Worm (Caenorhabditis elegans) whole organism, L2 larva: ENCODE measurements around the gene Y37H2A.18.

Experiments used
- C34F6.9 ChIP-seq: fragments of 150-350 bp; optimal IDR thresholded peaks from 2 replicates; lab custom pipeline; 2014; ENCODE audit warnings: missing biosample characterization, missing genetic modification characterization
- Y55F3AM.14 ChIP-seq: fragments of 200-800 bp; sonication (Bioruptor generic); optimal IDR thresholded peaks from 2 replicates; lab custom pipeline; 2018; ENCODE audit warnings: mild to moderate bottlenecking, missing genetic modification characterization, missing compliant biosample characterization
- blmp-1 ChIP-seq: sonication (generic microtip); optimal IDR thresholded peaks from 2 replicates; lab custom pipeline; 2017; ENCODE audit warnings: missing genetic modification characterization, mild to moderate bottlenecking, missing compliant biosample characterization, antibody characterized with exemption, moderate library complexity; ENCODE audit not compliant: insufficient read depth
- ceh-16 ChIP-seq: fragments of 150-350 bp; optimal IDR thresholded peaks from 2 replicates; lab custom pipeline; 2014; ENCODE audit warnings: missing biosample characterization, missing genetic modification characterization
- ceh-82 ChIP-seq: fragments of 150-350 bp; optimal IDR thresholded peaks from 2 replicates; lab custom pipeline; 2014; ENCODE audit warnings: missing biosample characterization, missing genetic modification characterization
- crh-2 ChIP-seq: sonication (generic microtip); optimal IDR thresholded peaks from 2 replicates; lab custom pipeline; 2017; ENCODE audit warnings: missing biosample characterization, missing genetic modification characterization
- dmd-4 ChIP-seq: sonication (generic microtip); optimal IDR thresholded peaks from 2 replicates; lab custom pipeline; 2017; ENCODE audit warnings: missing biosample characterization, missing genetic modification characterization
- egl-27 ChIP-seq: sonication (generic microtip); optimal IDR thresholded peaks from 3 replicates; lab custom pipeline; 2017; ENCODE audit warnings: missing biosample characterization, missing genetic modification reagents, missing genetic modification characterization
- elt-1 ChIP-seq: fragments of 150-350 bp; optimal IDR thresholded peaks from 2 replicates; lab custom pipeline; 2014; ENCODE audit warnings: missing biosample characterization, missing genetic modification characterization
- elt-3 ChIP-seq: sonication (generic microtip); optimal IDR thresholded peaks from 2 replicates; lab custom pipeline; 2017; ENCODE audit warnings: missing biosample characterization, missing genetic modification characterization
- fos-1 ChIP-seq: fragments of 150-350 bp; optimal IDR thresholded peaks from 2 replicates; lab custom pipeline; 2014; ENCODE audit warnings: missing biosample characterization, missing genetic modification characterization
- lin-11 ChIP-seq: fragments of 150-350 bp; sonication (generic microtip); optimal IDR thresholded peaks from 2 replicates; lab custom pipeline; 2014; ENCODE audit warnings: missing biosample characterization, missing genetic modification characterization, inconsistent platforms, mixed read lengths
- lin-13 ChIP-seq: fragments of 150-350 bp; optimal IDR thresholded peaks from 2 replicates; lab custom pipeline; 2014; ENCODE audit warnings: missing biosample characterization, missing genetic modification reagents, missing genetic modification characterization
- lin-39 ChIP-seq: fragments of 150-350 bp; optimal IDR thresholded peaks from 2 replicates; lab custom pipeline; 2014; ENCODE audit warnings: missing biosample characterization, missing genetic modification reagents, missing genetic modification characterization
- lsy-2 ChIP-seq, 2 experiments: fragments of 150-350 bp in 1 of 2; sonication (generic microtip) in 1 of 2; optimal IDR thresholded peaks; 2 replicates each; lab custom pipeline; 2014 to 2017; ENCODE audit warnings: missing biosample characterization in 2 of 2, missing genetic modification characterization in 2 of 2
- mab-5 ChIP-seq: fragments of 150-350 bp; optimal IDR thresholded peaks from 2 replicates; lab custom pipeline; 2014; ENCODE audit warnings: missing biosample characterization, missing genetic modification characterization
- mbf-1 ChIP-seq: sonication (generic microtip); optimal IDR thresholded peaks from 2 replicates; lab custom pipeline; 2017; ENCODE audit warnings: missing biosample characterization, missing genetic modification characterization
- mdl-1 ChIP-seq, 2 experiments: fragments of 150-350 bp in 1 of 2; sonication (generic microtip) in 1 of 2; optimal IDR thresholded peaks; 2 replicates each; lab custom pipeline; 2017; ENCODE audit warnings: missing biosample characterization in 2 of 2, missing genetic modification characterization in 2 of 2
- nhr-10 ChIP-seq: sonication (generic microtip); optimal IDR thresholded peaks from 2 replicates; lab custom pipeline; 2017; ENCODE audit warnings: missing biosample characterization, missing genetic modification characterization
- nhr-11 ChIP-seq: fragments of 150-350 bp; optimal IDR thresholded peaks from 2 replicates; lab custom pipeline; 2014; ENCODE audit warnings: missing biosample characterization, missing genetic modification characterization
- nhr-12 ChIP-seq: fragments of 150-350 bp; optimal IDR thresholded peaks from 2 replicates; lab custom pipeline; 2014; ENCODE audit warnings: missing biosample characterization, missing genetic modification characterization
- nhr-21 ChIP-seq: fragments of 150-350 bp; optimal IDR thresholded peaks from 2 replicates; lab custom pipeline; 2014; ENCODE audit warnings: missing biosample characterization, missing genetic modification characterization
- nhr-237 ChIP-seq: fragments of 150-350 bp; optimal IDR thresholded peaks from 2 replicates; lab custom pipeline; 2014; ENCODE audit warnings: missing biosample characterization, missing genetic modification characterization
- nhr-25 ChIP-seq: fragments of 150-350 bp; sonication (generic microtip); optimal IDR thresholded peaks from 3 replicates; lab custom pipeline; 2014; ENCODE audit warnings: missing biosample characterization, missing genetic modification characterization
- nhr-6 ChIP-seq: fragments of 150-350 bp; optimal IDR thresholded peaks from 2 replicates; lab custom pipeline; 2014; ENCODE audit warnings: missing biosample characterization, missing genetic modification characterization
- nhr-77 ChIP-seq: fragments of 150-350 bp; optimal IDR thresholded peaks from 2 replicates; lab custom pipeline; 2014; ENCODE audit warnings: missing biosample characterization, missing genetic modification characterization
- peb-1 ChIP-seq: fragments of 150-350 bp; optimal IDR thresholded peaks from 2 replicates; lab custom pipeline; 2014; ENCODE audit warnings: missing biosample characterization, missing genetic modification characterization
- sem-4 ChIP-seq: fragments of 150-350 bp; optimal IDR thresholded peaks from 2 replicates; lab custom pipeline; 2014; ENCODE audit warnings: missing biosample characterization, missing genetic modification reagents, missing genetic modification characterization
- skn-1 ChIP-seq: sonication (generic microtip); optimal IDR thresholded peaks from 2 replicates; lab custom pipeline; 2017; ENCODE audit warnings: missing biosample characterization, missing genetic modification characterization
- sma-3 ChIP-seq: sonication (generic microtip); optimal IDR thresholded peaks from 2 replicates; lab custom pipeline; 2016; ENCODE audit warnings: missing genetic modification reagents, missing genetic modification characterization, missing compliant biosample characterization
- unc-39 ChIP-seq: fragments of 150-350 bp; optimal IDR thresholded peaks from 2 replicates; lab custom pipeline; 2014; ENCODE audit warnings: missing biosample characterization, missing genetic modification characterization
- unc-55 ChIP-seq: fragments of 150-350 bp; sonication (generic microtip); optimal IDR thresholded peaks from 3 replicates; lab custom pipeline; 2014; ENCODE audit warnings: missing biosample characterization, missing genetic modification reagents, missing genetic modification characterization
- unc-62 ChIP-seq: fragments of 150-350 bp; optimal IDR thresholded peaks from 2 replicates; lab custom pipeline; 2014; ENCODE audit warnings: missing biosample characterization, missing genetic modification reagents, missing genetic modification characterization
- zag-1 ChIP-seq: fragments of 150-350 bp; optimal IDR thresholded peaks from 2 replicates; lab custom pipeline; 2014; ENCODE audit warnings: missing biosample characterization, missing genetic modification characterization
- ztf-1 ChIP-seq: fragments of 200-800 bp; sonication (Bioruptor generic); conservative IDR thresholded peaks from 2 replicates; pipeline ENCODE4 v1.3.6; 2022; ENCODE audit warnings: missing genetic modification characterization, missing compliant biosample characterization
- ztf-11 ChIP-seq: sonication (generic microtip); optimal IDR thresholded peaks from 2 replicates; lab custom pipeline; 2017; ENCODE audit warnings: missing biosample characterization, missing genetic modification characterization
- ztf-4 ChIP-seq: fragments of 150-350 bp; optimal IDR thresholded peaks from 2 replicates; lab custom pipeline; 2014; ENCODE audit warnings: missing biosample characterization, missing genetic modification characterization

Y37H2A.18 gene

ce11 chrV:18143445-18143844 is 10.4 kb upstream of the Y37H2A.18 start, which contains the start of gene Y37H2A.14:
Gene Y37H2A.14, plus strand, starts transcription at chrV:18143745.
- TF ChIP-seq ceh-16 (tag; lab: Kevin White, UChicago) (no peak), mab-5 (tag; lab: Kevin White, UChicago) (no peak), ztf-4 (tag; lab: Kevin White, UChicago) (no peak), nhr-21 (tag; lab: Kevin White, UChicago) (no peak), blmp-1 (tag; lab: Kevin White, UChicago) (no peak), ceh-82 (tag; lab: Kevin White, UChicago) (no peak), fos-1 (no peak), nhr-6 (tag; lab: Kevin White, UChicago) (no peak), mbf-1 (no peak)

DNA sequence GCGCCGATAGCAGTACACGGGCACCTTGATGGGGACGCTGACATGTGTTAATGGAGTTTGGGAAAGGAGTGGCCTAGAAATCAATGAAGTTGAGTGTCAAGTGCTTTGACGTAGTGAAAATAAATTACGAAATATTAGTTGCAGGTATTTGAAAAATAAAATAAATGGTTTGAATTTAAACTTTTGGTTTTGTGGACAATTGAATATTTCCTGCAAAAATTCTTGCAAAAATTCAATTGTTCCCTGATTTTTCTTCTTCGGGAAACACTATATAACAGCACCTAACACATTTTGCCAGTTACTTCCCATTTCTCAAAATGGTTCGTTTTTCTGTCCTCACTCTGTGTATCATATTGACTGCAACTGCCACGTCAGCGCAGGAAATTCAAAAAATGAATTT is 9.5 kb upstream of the Y37H2A.18 start, which contains the start of gene Y37H2A.13:
Gene Y37H2A.13 (plus strand): TSS at position 301 of the 400 bp plus-strand sequence.
- TF ChIP-seq skn-1 (tag; lab: Kevin White, UChicago) (no peak), elt-1 (no peak), nhr-237 (tag; lab: Kevin White, UChicago) (no peak), C34F6.9 (no peak), nhr-12 (tag; lab: Kevin White, UChicago) (no peak), lin-39 (no peak), lin-13 (GFP tag; lab: Kevin White, UChicago) (no peak), sma-3 (no peak), fos-1 (no peak), ceh-16 (tag; lab: Kevin White, UChicago) (no peak), ztf-1 (GFP tag; lab: Robert Waterston, UW) (no peak), dmd-4 (tag; lab: Kevin White, UChicago) (no peak), elt-3 (tag; lab: Kevin White, UChicago) (no peak), ceh-82 (tag; lab: Kevin White, UChicago) (no peak), nhr-25 (no peak), nhr-11 (tag; lab: Kevin White, UChicago) (no peak), Y55F3AM.14 (GFP tag; lab: Kevin White, UChicago) (no peak), mab-5 (tag; lab: Kevin White, UChicago) (no peak)
- TF ChIP-seq, all 48 proteins: peak for 0

ce11 chrV:18141161-18141560 is 8.1 kb upstream of the Y37H2A.18 start, which contains the start of gene Y37H2A.11:
Gene Y37H2A.11, plus strand, starts transcription at chrV:18141461.
- TF ChIP-seq lsy-2 (tag; optimal IDR thresholded peaks at IDR 0.05; lab: Kevin White, UChicago): no peak
- no peak for TF ChIP-seq elt-3 (tag; lab: Kevin White, UChicago)
- TF ChIP-seq unc-55 (GFP tag; lab: Kevin White, UChicago): no peak
- no peak for TF ChIP-seq nhr-77 (tag; lab: Kevin White, UChicago)
- no peak for TF ChIP-seq skn-1 (tag; lab: Kevin White, UChicago)
- TF ChIP-seq crh-2 (tag; lab: Kevin White, UChicago): no peak
- TF ChIP-seq unc-39 (tag; lab: Kevin White, UChicago): no peak
- no peak for TF ChIP-seq lin-11
- TF ChIP-seq ztf-4 (tag; lab: Kevin White, UChicago): no peak
- TF ChIP-seq unc-62 (GFP tag; lab: Kevin White, UChicago): no peak
- TF ChIP-seq zag-1 (tag; lab: Kevin White, UChicago): no peak
- TF ChIP-seq lin-13 (GFP tag; lab: Kevin White, UChicago): no peak
- TF ChIP-seq nhr-12 (tag; lab: Kevin White, UChicago): no peak
- TF ChIP-seq mdl-1 (tag; optimal IDR thresholded peaks at IDR 0.05; lab: Kevin White, UChicago): no peak
- TF ChIP-seq ztf-11: no peak
- no peak for TF ChIP-seq mbf-1
- TF ChIP-seq sem-4 (tag; lab: Kevin White, UChicago): no peak
- TF ChIP-seq elt-1: no peak

DNA sequence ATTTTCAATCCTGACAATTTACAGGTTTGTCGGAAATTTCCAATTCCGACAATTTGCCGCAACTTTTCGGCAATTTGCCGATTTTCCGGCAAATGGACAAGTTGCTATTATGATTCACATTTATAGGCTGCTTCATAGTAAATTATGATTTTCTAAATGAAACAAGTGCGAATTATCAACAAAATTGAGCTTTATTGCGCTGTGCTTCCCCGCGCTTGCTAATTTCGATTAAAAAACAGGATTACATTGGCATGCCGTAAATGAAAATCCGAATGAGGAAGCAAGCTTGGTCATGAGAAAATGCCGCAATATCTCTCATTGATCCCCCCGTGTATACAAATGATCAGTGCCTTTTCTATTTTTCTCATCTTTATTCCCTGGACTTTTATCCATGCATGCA is 5.6 kb upstream of the Y37H2A.18 start, which contains the start of gene Y37H2A.10:
Gene Y37H2A.10 (plus strand): TSS at position 301 of the 400 bp plus-strand sequence.
- TF ChIP-seq nhr-10 (tag; lab: Kevin White, UChicago) (no peak), elt-1 (no peak), nhr-11 (tag; lab: Kevin White, UChicago) (no peak), ceh-82 (tag; lab: Kevin White, UChicago) (no peak), ztf-1 (GFP tag; lab: Robert Waterston, UW) (no peak), nhr-21 (tag; lab: Kevin White, UChicago) (no peak), nhr-77 (tag; lab: Kevin White, UChicago) (no peak), nhr-12 (tag; lab: Kevin White, UChicago) (no peak), Y55F3AM.14 (GFP tag; lab: Kevin White, UChicago) (no peak), crh-2 (tag; lab: Kevin White, UChicago) (no peak), peb-1 (tag; lab: Kevin White, UChicago) (no peak), egl-27 (tag; lab: Kevin White, UChicago) (no peak), sem-4 (tag; lab: Kevin White, UChicago) (no peak), sma-3 (no peak), skn-1 (tag; lab: Kevin White, UChicago) (no peak)
